Worm (Caenorhabditis elegans) whole organism, early embryonic: ENCODE results near the gene end-3.

Source experiments
- B0310.2 ChIP-seq: sonication (generic microtip); optimal IDR thresholded peaks from 2 replicates; lab custom pipeline; 2016; ENCODE audit warnings: mild to moderate bottlenecking, missing genetic modification characterization, missing compliant biosample characterization
- F13C5.2 ChIP-seq: sonication (generic microtip); optimal IDR thresholded peaks from 2 replicates; lab custom pipeline; 2017; ENCODE audit warnings: mild to moderate bottlenecking, missing genetic modification characterization, inconsistent platforms, missing compliant biosample characterization
- aly-1 ChIP-seq: sonication (generic microtip); optimal IDR thresholded peaks from 2 replicates; lab custom pipeline; 2016; ENCODE audit warnings: missing genetic modification characterization, missing compliant biosample characterization
- ama-1 ChIP-seq: fragments of 150-350 bp; optimal IDR thresholded peaks from 2 replicates; lab custom pipeline; 2014
- ceh-13 ChIP-seq: fragments of 200-800 bp; sonication (Bioruptor generic); optimal IDR thresholded peaks from 2 replicates; lab custom pipeline; 2018; ENCODE audit warnings: mild to moderate bottlenecking, missing genetic modification characterization, missing compliant biosample characterization
- ceh-36 ChIP-seq: sonication (generic microtip); optimal IDR thresholded peaks from 2 replicates; lab custom pipeline; 2016; ENCODE audit warnings: missing genetic modification characterization, inconsistent platforms, missing compliant biosample characterization
- ets-7 ChIP-seq: sonication (generic microtip); optimal IDR thresholded peaks from 2 replicates; lab custom pipeline; 2016; ENCODE audit warnings: missing genotype, missing genetic modification characterization, missing compliant biosample characterization
- flt-1 ChIP-seq: fragments of 200-800 bp; sonication (Bioruptor generic); IDR thresholded peaks from 2 replicates; pipeline ENCODE4 v1.3.6; 2022; ENCODE audit warnings: missing genetic modification characterization, missing compliant biosample characterization
- hmbx-1 ChIP-seq: sonication (generic microtip); optimal IDR thresholded peaks from 2 replicates; lab custom pipeline; 2016; ENCODE audit warnings: mild to moderate bottlenecking, missing genetic modification characterization, missing compliant biosample characterization
- hmg-4 ChIP-seq: fragments of 200-800 bp; sonication (Bioruptor generic); optimal IDR thresholded peaks from 2 replicates; lab custom pipeline; 2018; ENCODE audit warnings: mild to moderate bottlenecking, missing genetic modification characterization, missing compliant biosample characterization
- hnd-1 ChIP-seq: sonication (generic microtip); optimal IDR thresholded peaks from 2 replicates; lab custom pipeline; 2016; ENCODE audit warnings: missing genetic modification characterization, missing compliant biosample characterization
- pes-1 ChIP-seq: fragments of 200-800 bp; sonication (Bioruptor generic); IDR thresholded peaks from 2 replicates; pipeline ENCODE4 v1.3.6; 2022; ENCODE audit warnings: missing genetic modification reagents, missing genetic modification characterization, missing compliant biosample characterization
- scrt-1 ChIP-seq: fragments of 200-800 bp; sonication (Bioruptor generic); IDR thresholded peaks from 2 replicates; pipeline ENCODE4 v1.3.6; 2022; ENCODE audit warnings: missing genetic modification characterization, missing compliant biosample characterization
- sea-1 ChIP-seq: fragments of 200-800 bp; sonication (Bioruptor generic); conservative IDR thresholded peaks from 2 replicates; pipeline ENCODE4 v1.3.6; 2022; ENCODE audit warnings: missing genetic modification characterization, missing compliant biosample characterization
- tbx-11 ChIP-seq: fragments of 200-800 bp; sonication (Bioruptor generic); IDR thresholded peaks from 2 replicates; pipeline ENCODE4 v1.3.6; 2022; ENCODE audit warnings: missing genetic modification characterization, missing compliant biosample characterization
- tbx-37 ChIP-seq: fragments of 200-800 bp; sonication (Bioruptor generic); conservative IDR thresholded peaks from 2 replicates; pipeline ENCODE4 v1.3.6; 2022; ENCODE audit warnings: missing genetic modification reagents, missing genetic modification characterization, missing compliant biosample characterization
- tra-4 ChIP-seq: sonication (generic microtip); optimal IDR thresholded peaks from 2 replicates; lab custom pipeline; 2017; ENCODE audit warnings: missing genetic modification characterization, missing compliant biosample characterization

Gene end-3

ce11 chrV:14014395-14014794, at the start of gene end-3:
Gene end-3, plus strand, starts transcription at chrV:14014695.
- no peak for TF ChIP-seq ets-7 (tag; lab: Kevin White, UChicago)
- TF ChIP-seq ama-1 (lab: Kevin White, UChicago): no peak
- no peak for TF ChIP-seq hmbx-1 (tag; lab: Kevin White, UChicago)
- TF ChIP-seq tbx-37: no peak

ce11 chrV:13980807-13981206, 33.7 kb upstream of the end-3 start, which contains the start of gene eol-1:
Gene eol-1, minus strand, starts transcription at chrV:13980907.
- TF ChIP-seq ama-1 (lab: Kevin White, UChicago): no peak
- no peak for TF ChIP-seq hmg-4 (GFP tag; lab: Kevin White, UChicago)
- TF ChIP-seq B0310.2 (tag; lab: Kevin White, UChicago): no peak
- TF ChIP-seq scrt-1 (GFP tag; lab: Robert Waterston, UW): no peak
- TF ChIP-seq sea-1: no peak
- no peak for TF ChIP-seq tbx-37

- TF ChIP-seq ceh-13 (GFP tag; lab: Kevin White, UChicago) (no peak), B0310.2 (tag; lab: Kevin White, UChicago) (no peak), hmbx-1 (tag; lab: Kevin White, UChicago) (no peak), F13C5.2 (no peak), tbx-11 (GFP tag; lab: Robert Waterston, UW) (no peak), sea-1 (no peak), scrt-1 (GFP tag; lab: Robert Waterston, UW) (no peak), hnd-1 (tag; lab: Kevin White, UChicago) (no peak), tra-4 (no peak), tbx-37 (no peak), pes-1 (GFP tag; lab: Robert Waterston, UW) (no peak), ama-1 (lab: Kevin White, UChicago) (no peak), ets-7 (tag; lab: Kevin White, UChicago) (no peak), aly-1 (tag; lab: Kevin White, UChicago) (no peak), hmg-4 (GFP tag; lab: Kevin White, UChicago) (no peak), ceh-36 (no peak), flt-1 (GFP tag; lab: Robert Waterston, UW) (no peak)
Measured at ce11 chrV:13981677-13982076, 32.8 kb upstream of the end-3 start.

ce11 chrV:13984828-13985227, 29.7 kb upstream of the end-3 start, which contains the start of gene end-1:
Gene end-1, plus strand, starts transcription at chrV:13985128.
- no peak for TF ChIP-seq hnd-1 (tag; lab: Kevin White, UChicago)
- no peak for TF ChIP-seq F13C5.2
- no peak for TF ChIP-seq tbx-11 (GFP tag; lab: Robert Waterston, UW)
- no peak for TF ChIP-seq sea-1
- TF ChIP-seq flt-1 (GFP tag; lab: Robert Waterston, UW): no peak
- no peak for TF ChIP-seq ets-7 (tag; lab: Kevin White, UChicago)
- TF ChIP-seq aly-1 (tag; lab: Kevin White, UChicago): no peak
- no peak for TF ChIP-seq hmbx-1 (tag; lab: Kevin White, UChicago)

ce11 chrV:13986823-13987222, 27.7 kb upstream of the end-3 start:
- TF ChIP-seq F13C5.2: no peak
- TF ChIP-seq ceh-36: no peak
- TF ChIP-seq ets-7 (tag; lab: Kevin White, UChicago): no peak
- TF ChIP-seq hmbx-1 (tag; lab: Kevin White, UChicago): no peak
- no peak for TF ChIP-seq aly-1 (tag; lab: Kevin White, UChicago)
- no peak for TF ChIP-seq ama-1 (lab: Kevin White, UChicago)
- no peak for TF ChIP-seq tbx-37
- TF ChIP-seq hmg-4 (GFP tag; lab: Kevin White, UChicago): no peak
- no peak for TF ChIP-seq pes-1 (GFP tag; lab: Robert Waterston, UW)
- no peak for TF ChIP-seq scrt-1 (GFP tag; lab: Robert Waterston, UW)
- no peak for TF ChIP-seq flt-1 (GFP tag; lab: Robert Waterston, UW)
- no peak for TF ChIP-seq B0310.2 (tag; lab: Kevin White, UChicago)
- TF ChIP-seq hnd-1 (tag; lab: Kevin White, UChicago): no peak

- TF ChIP-seq pes-1 (GFP tag; lab: Robert Waterston, UW) (no peak), flt-1 (GFP tag; lab: Robert Waterston, UW) (no peak), ceh-13 (GFP tag; lab: Kevin White, UChicago) (no peak), hnd-1 (tag; lab: Kevin White, UChicago) (no peak), hmbx-1 (tag; lab: Kevin White, UChicago) (no peak), ceh-36 (no peak), tbx-37 (no peak), scrt-1 (GFP tag; lab: Robert Waterston, UW) (no peak), tbx-11 (GFP tag; lab: Robert Waterston, UW) (no peak), ets-7 (tag; lab: Kevin White, UChicago) (no peak), F13C5.2 (no peak), B0310.2 (tag; lab: Kevin White, UChicago) (no peak), sea-1 (no peak), aly-1 (tag; lab: Kevin White, UChicago) (no peak), ama-1 (lab: Kevin White, UChicago) (no peak), tra-4 (no peak)
Measured at ce11 chrV:13992485-13992884, 22.0 kb upstream of the end-3 start, which contains the start of gene droe-4. Gene droe-4, plus strand, starts transcription at chrV:13992656.

ce11 chrV:13993478-13993877, 21.0 kb upstream of the end-3 start:
- TF ChIP-seq tra-4 (no peak), ama-1 (lab: Kevin White, UChicago) (no peak), pes-1 (GFP tag; lab: Robert Waterston, UW) (no peak), tbx-37 (no peak), hmg-4 (GFP tag; lab: Kevin White, UChicago) (no peak), B0310.2 (tag; lab: Kevin White, UChicago) (no peak), ceh-13 (GFP tag; lab: Kevin White, UChicago) (no peak), tbx-11 (GFP tag; lab: Robert Waterston, UW) (no peak), hnd-1 (tag; lab: Kevin White, UChicago) (no peak), flt-1 (GFP tag; lab: Robert Waterston, UW) (no peak), aly-1 (tag; lab: Kevin White, UChicago) (no peak), F13C5.2 (no peak), sea-1 (no peak), ceh-36 (no peak), ets-7 (tag; lab: Kevin White, UChicago) (no peak), hmbx-1 (tag; lab: Kevin White, UChicago) (no peak)
